Worm (Caenorhabditis elegans) whole organism, L4/young adult: ENCODE data around the gene clec-225.

Experiments
- W03F9.2 ChIP-seq: fragments of 150-350 bp; optimal IDR thresholded peaks from 2 replicates; lab custom pipeline; 2014; ENCODE audit warnings: missing biosample characterization, missing genetic modification characterization
- dao-5 ChIP-seq: sonication (generic microtip); optimal IDR thresholded peaks from 2 replicates; lab custom pipeline; 2016; ENCODE audit warnings: missing genotype, missing genetic modification characterization, moderate library complexity, missing compliant biosample characterization
- him-1 ChIP-seq: sonication (generic microtip); optimal IDR thresholded peaks from 2 replicates; lab custom pipeline; 2016; ENCODE audit warnings: missing genotype, missing genetic modification reagents, missing genetic modification characterization, missing compliant biosample characterization

DNA sequence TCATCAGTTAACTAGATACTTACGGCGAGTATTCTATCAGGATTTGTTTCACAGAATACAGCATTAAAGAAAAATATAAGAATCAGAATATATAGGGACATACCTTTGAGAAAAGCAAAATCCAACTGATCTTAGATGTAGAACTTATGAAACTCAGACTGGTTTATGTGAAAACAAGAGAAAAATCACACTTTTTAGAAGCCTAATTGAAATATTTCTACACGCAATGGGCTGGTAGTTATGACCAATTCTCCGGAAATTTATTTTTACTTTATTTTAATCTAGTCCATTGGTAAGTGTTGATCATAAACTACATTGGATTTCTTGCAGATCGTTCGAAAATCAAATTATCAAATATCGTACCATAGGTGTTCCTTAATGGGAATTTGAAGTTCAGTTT is 49.5 kb upstream of the clec-225 start, which contains the start of gene T09E8.4:
- TF ChIP-seq dao-5 (tag; lab: Kevin White, UChicago) (no peak), him-1 (tag; lab: Kevin White, UChicago) (no peak), W03F9.2 (tag; lab: Kevin White, UChicago) (no peak)
